Worm (Caenorhabditis elegans) whole organism, L3 larva: ENCODE data around the gene Y82E9BR.5.

Source experiments
- aly-2 ChIP-seq: fragments of 150-350 bp; optimal IDR thresholded peaks from 2 replicates; lab custom pipeline; 2014; ENCODE audit warnings: missing biosample characterization, missing genetic modification characterization
- ceh-16 ChIP-seq: sonication (generic microtip); optimal IDR thresholded peaks from 2 replicates; lab custom pipeline; 2017; ENCODE audit warnings: missing biosample characterization, missing genetic modification characterization
- egl-27 ChIP-seq: sonication (generic microtip); optimal IDR thresholded peaks from 4 replicates; lab custom pipeline; 2017; ENCODE audit warnings: missing biosample characterization, missing genetic modification reagents, missing genetic modification characterization
- eor-1 ChIP-seq, 2 experiments: fragments of 150-350 bp; optimal IDR thresholded peaks; 2 replicates each; lab custom pipeline; 2014 to 2018; ENCODE audit warnings: missing biosample characterization in 2 of 2, missing genetic modification characterization in 2 of 2
- fkh-10 ChIP-seq: sonication (generic microtip); optimal IDR thresholded peaks from 2 replicates; lab custom pipeline; 2017; ENCODE audit warnings: missing biosample characterization, missing genetic modification reagents, missing genetic modification characterization
- jun-1 ChIP-seq: fragments of 150-350 bp; optimal IDR thresholded peaks from 2 replicates; lab custom pipeline; 2014; ENCODE audit warnings: missing biosample characterization, missing genetic modification reagents, missing genetic modification characterization
- lin-39 ChIP-seq: fragments of 150-350 bp; optimal IDR thresholded peaks from 2 replicates; lab custom pipeline; 2018; ENCODE audit warnings: missing biosample characterization, missing genetic modification reagents, missing genetic modification characterization
- pha-4 ChIP-seq: fragments of 150-350 bp; optimal IDR thresholded peaks from 2 replicates; lab custom pipeline; 2014; ENCODE audit warnings: missing biosample characterization, missing genetic modification reagents, missing genetic modification characterization

DNA sequence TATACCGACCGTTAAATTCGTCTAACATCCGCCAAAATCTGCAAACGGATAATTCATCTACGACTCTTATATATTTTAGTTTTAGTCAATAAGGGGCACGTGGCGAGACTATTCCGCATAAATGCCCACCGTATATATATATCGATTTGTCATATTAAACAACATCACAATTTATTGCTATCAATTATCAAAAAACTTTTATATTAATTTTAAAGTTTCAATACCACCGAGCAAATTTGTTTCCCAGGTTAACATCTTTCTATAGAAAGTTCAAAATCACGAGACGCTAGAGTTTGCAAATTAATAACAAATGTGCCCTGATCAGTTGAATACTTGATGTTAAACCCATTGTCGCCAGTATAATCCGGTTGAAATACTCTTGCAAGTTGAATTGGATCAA lies 36.6 kb upstream of the Y82E9BR.5 start, which contains the start of gene Y82E9BL.5:
- TF ChIP-seq eor-1 (tag; optimal IDR thresholded peaks at IDR 0.05; lab: Kevin White, UChicago) = no peak
- TF ChIP-seq lin-39 (tag; lab: Kevin White, UChicago) = no peak
- no peak for TF ChIP-seq fkh-10
- TF ChIP-seq egl-27 (tag; lab: Kevin White, UChicago) = no peak
- no peak for TF ChIP-seq pha-4
- TF ChIP-seq jun-1 (tag; lab: Kevin White, UChicago) = no peak
- TF ChIP-seq ceh-16 (tag; lab: Kevin White, UChicago) = no peak
- TF ChIP-seq aly-2 (tag; lab: Kevin White, UChicago) = no peak
